Fruit fly (Drosophila melanogaster) whole organism, embryonic: Measurements from ENCODE around the gene CG6149.

Experiments
- Blimp-1 ChIP-seq: fragments of 200-800 bp; sonication (Bioruptor generic); optimal IDR thresholded peaks from 3 replicates; lab custom pipeline; 2018; ENCODE audit warnings: missing biosample characterization, missing genetic modification characterization, mild to moderate bottlenecking, moderate library complexity, missing genetic modification reagents
- CG11247 ChIP-seq: fragments of 200-800 bp; sonication (Bioruptor generic); IDR thresholded peaks from 2 replicates; pipeline ENCODE4 v1.3.6; 2022; ENCODE audit warnings: missing biosample characterization, missing genetic modification characterization
- CG11398 ChIP-seq: fragments of 200-800 bp; sonication (Bioruptor generic); optimal IDR thresholded peaks from 2 replicates; lab custom pipeline; 2016; ENCODE audit warnings: missing biosample characterization, missing genetic modification characterization
- CG1233 ChIP-seq: fragments of 200-800 bp; sonication (Bioruptor generic); optimal IDR thresholded peaks from 4 replicates; lab custom pipeline; 2018; ENCODE audit warnings: missing biosample characterization, mild to moderate bottlenecking, missing genetic modification characterization
- CG13287 ChIP-seq: fragments of 200-800 bp; sonication (Bioruptor generic); IDR thresholded peaks from 2 replicates; pipeline ENCODE4 v1.3.6; 2022; ENCODE audit warnings: missing biosample characterization, missing genetic modification characterization; ENCODE audit not compliant: partially characterized antibody
- CG14965 ChIP-seq: fragments of 200-800 bp; sonication (Bioruptor generic); optimal IDR thresholded peaks from 2 replicates; lab custom pipeline; 2016; ENCODE audit warnings: missing biosample characterization, missing genetic modification characterization, borderline replicate concordance
- CG17328 ChIP-seq: fragments of 200-800 bp; sonication (Bioruptor generic); IDR thresholded peaks from 2 replicates; pipeline ENCODE4 v1.3.6; 2022; ENCODE audit warnings: missing biosample characterization, missing genetic modification characterization
- CG17829 ChIP-seq: fragments of 200-800 bp; optimal IDR thresholded peaks from 2 replicates; lab custom pipeline; 2019; ENCODE audit warnings: missing biosample characterization, mild to moderate bottlenecking, missing genetic modification characterization, moderate library complexity
- CG18262 ChIP-seq: fragments of 200-800 bp; optimal IDR thresholded peaks from 3 replicates; lab custom pipeline; 2019; ENCODE audit warnings: missing biosample characterization, mild to moderate bottlenecking, missing genetic modification characterization, moderate library complexity
- CG18764 ChIP-seq: fragments of 200-800 bp; sonication (Bioruptor generic); optimal IDR thresholded peaks from 3 replicates; lab custom pipeline; 2016; ENCODE audit warnings: missing biosample characterization, missing genetic modification characterization
- CG2712 ChIP-seq: fragments of 200-800 bp; optimal IDR thresholded peaks from 3 replicates; lab custom pipeline; 2019; ENCODE audit warnings: missing biosample characterization, mild to moderate bottlenecking, missing genetic modification characterization, moderate library complexity
- CG2875 ChIP-seq: fragments of 200-800 bp; sonication (Bioruptor generic); optimal IDR thresholded peaks from 2 replicates; lab custom pipeline; 2017; ENCODE audit warnings: missing biosample characterization, mild to moderate bottlenecking, missing genetic modification characterization, missing genetic modification reagents
- CG30403 ChIP-seq: fragments of 200-800 bp; sonication (Bioruptor generic); optimal IDR thresholded peaks from 3 replicates; lab custom pipeline; 2016; ENCODE audit warnings: missing biosample characterization, missing genetic modification characterization
- CG31441 ChIP-seq: fragments of 200-800 bp; sonication (Bioruptor generic); IDR thresholded peaks from 2 replicates; pipeline ENCODE4 v1.3.6; 2022; ENCODE audit warnings: missing biosample characterization, missing genetic modification characterization
- CG42726 ChIP-seq: fragments of 200-800 bp; sonication (Bioruptor generic); IDR thresholded peaks from 2 replicates; pipeline ENCODE4 v1.3.6; 2022; ENCODE audit warnings: missing biosample characterization, missing genetic modification characterization; ENCODE audit not compliant: partially characterized antibody
- CG4282 ChIP-seq: fragments of 200-800 bp; sonication (Bioruptor generic); optimal IDR thresholded peaks from 2 replicates; lab custom pipeline; 2016; ENCODE audit warnings: missing biosample characterization, missing genetic modification characterization
- CG4360 ChIP-seq: fragments of 200-800 bp; sonication (Bioruptor generic); IDR thresholded peaks from 2 replicates; pipeline ENCODE4 v1.3.6; 2022; ENCODE audit warnings: missing biosample characterization, missing genetic modification characterization
- CG4424 ChIP-seq: fragments of 200-800 bp; sonication (Bioruptor generic); optimal IDR thresholded peaks from 3 replicates; lab custom pipeline; 2016; ENCODE audit warnings: missing biosample characterization, missing genetic modification characterization
- CG5180 ChIP-seq: fragments of 200-800 bp; sonication (Bioruptor generic); optimal IDR thresholded peaks from 3 replicates; lab custom pipeline; 2017; ENCODE audit warnings: missing biosample characterization, missing genetic modification characterization, mild to moderate bottlenecking, moderate library complexity, missing genetic modification reagents
- CG5953 ChIP-seq: fragments of 200-800 bp; sonication (Bioruptor generic); IDR thresholded peaks from 2 replicates; pipeline ENCODE4 v1.3.6; 2022; ENCODE audit warnings: missing biosample characterization, missing genetic modification characterization
- CG6175 ChIP-seq: fragments of 200-800 bp; sonication (Bioruptor generic); IDR thresholded peaks from 3 replicates; pipeline ENCODE4 v1.3.6; 2022; ENCODE audit warnings: missing biosample characterization, missing genetic modification characterization
- CG7556 ChIP-seq: fragments of 200-800 bp; sonication (Bioruptor generic); optimal IDR thresholded peaks from 2 replicates; lab custom pipeline; 2017; ENCODE audit warnings: missing biosample characterization, mild to moderate bottlenecking, missing genetic modification characterization
- CG7928 ChIP-seq: fragments of 200-800 bp; sonication (Bioruptor generic); optimal IDR thresholded peaks from 2 replicates; lab custom pipeline; 2017; ENCODE audit warnings: missing biosample characterization, mild to moderate bottlenecking, missing genetic modification characterization
- CG7987 ChIP-seq: fragments of 200-800 bp; sonication (Bioruptor generic); optimal IDR thresholded peaks from 2 replicates; lab custom pipeline; 2018; ENCODE audit warnings: missing biosample characterization, mild to moderate bottlenecking, missing genetic modification characterization, moderate library complexity
- CG8944 ChIP-seq: fragments of 200-800 bp; sonication (Bioruptor generic); optimal IDR thresholded peaks from 3 replicates; lab custom pipeline; 2016; ENCODE audit warnings: missing biosample characterization, missing genetic modification characterization
- CG9727 ChIP-seq: fragments of 200-800 bp; sonication (Bioruptor generic); optimal IDR thresholded peaks from 3 replicates; lab custom pipeline; 2017; ENCODE audit warnings: missing biosample characterization, mild to moderate bottlenecking, missing genetic modification characterization
- CG9817 ChIP-seq: fragments of 200-800 bp; sonication (Bioruptor generic); optimal IDR thresholded peaks from 2 replicates; lab custom pipeline; 2018; ENCODE audit warnings: missing biosample characterization, mild to moderate bottlenecking, missing genetic modification characterization, moderate library complexity
- CoRest ChIP-seq: fragments of 200-800 bp; sonication (Bioruptor generic); optimal IDR thresholded peaks from 3 replicates; lab custom pipeline; 2018; ENCODE audit warnings: missing biosample characterization, mild to moderate bottlenecking, missing genetic modification characterization, moderate library complexity
- D19A ChIP-seq: fragments of 200-800 bp; optimal IDR thresholded peaks from 3 replicates; lab custom pipeline; 2019; ENCODE audit warnings: missing biosample characterization, mild to moderate bottlenecking, missing genetic modification characterization, moderate library complexity
- Deaf1 ChIP-seq: fragments of 200-800 bp; optimal IDR thresholded peaks from 3 replicates; lab custom pipeline; 2019; ENCODE audit warnings: missing biosample characterization, mild to moderate bottlenecking, missing genetic modification characterization, moderate library complexity
- Med ChIP-seq: fragments of 200-800 bp; sonication (Bioruptor generic); peaks from one replicate; lab custom pipeline; 2016; ENCODE audit warnings: missing biosample characterization, missing genetic modification characterization, mild to moderate bottlenecking, inconsistent platforms, moderate library complexity
- PHDP ChIP-seq: fragments of 200-800 bp; sonication (Bioruptor generic); optimal IDR thresholded peaks from 3 replicates; lab custom pipeline; 2018; ENCODE audit warnings: missing biosample characterization, mild to moderate bottlenecking, missing genetic modification characterization, moderate library complexity
- Sox102F ChIP-seq: fragments of 200-800 bp; sonication (Bioruptor generic); optimal IDR thresholded peaks from 2 replicates; lab custom pipeline; 2018; ENCODE audit warnings: missing biosample characterization, mild to moderate bottlenecking, missing genetic modification characterization, moderate library complexity
- Xrp1 ChIP-seq: fragments of 200-800 bp; sonication (Bioruptor generic); IDR thresholded peaks from 2 replicates; pipeline ENCODE4 v1.3.6; 2022; ENCODE audit warnings: missing biosample characterization, missing genetic modification characterization
- abd-A ChIP-seq: fragments of 200-800 bp; sonication (Bioruptor generic); optimal IDR thresholded peaks from 3 replicates; lab custom pipeline; 2019; ENCODE audit warnings: missing biosample characterization, mild to moderate bottlenecking, missing genetic modification characterization, moderate library complexity
- cad ChIP-seq: fragments of >200 bp; optimal IDR thresholded peaks from 2 replicates; lab custom pipeline; 2017; ENCODE audit warnings: missing biosample characterization, missing genetic modification characterization
- cg ChIP-seq: fragments of 200-800 bp; sonication (Bioruptor generic); optimal IDR thresholded peaks from 3 replicates; lab custom pipeline; 2019; ENCODE audit warnings: missing biosample characterization, mild to moderate bottlenecking, missing genetic modification characterization, moderate library complexity
- chinmo ChIP-seq: fragments of 200-800 bp; sonication (Bioruptor generic); IDR thresholded peaks from 4 replicates; pipeline ENCODE4 v1.3.6; 2022; ENCODE audit warnings: missing biosample characterization, missing genetic modification characterization; ENCODE audit not compliant: partially characterized antibody
- chm ChIP-seq: fragments of 200-800 bp; sonication (Bioruptor generic); IDR thresholded peaks from 2 replicates; pipeline ENCODE4 v1.3.6; 2022; ENCODE audit warnings: missing biosample characterization, missing genetic modification characterization
- corto ChIP-seq: fragments of 200-800 bp; sonication (Bioruptor generic); optimal IDR thresholded peaks from 2 replicates; lab custom pipeline; 2016; ENCODE audit warnings: missing biosample characterization, mild to moderate bottlenecking, missing genetic modification characterization, moderate library complexity
- danr ChIP-seq: fragments of 200-800 bp; sonication (Bioruptor generic); IDR thresholded peaks from 2 replicates; pipeline ENCODE4 v1.3.6; 2022; ENCODE audit warnings: missing biosample characterization, missing genetic modification characterization
- gem ChIP-seq: fragments of 200-800 bp; sonication (Bioruptor generic); optimal IDR thresholded peaks from 2 replicates; lab custom pipeline; 2019; ENCODE audit warnings: missing biosample characterization, mild to moderate bottlenecking, missing genetic modification characterization, moderate library complexity
- kni ChIP-seq: fragments of 200-800 bp; sonication (Bioruptor generic); optimal IDR thresholded peaks from 3 replicates; lab custom pipeline; 2017; ENCODE audit warnings: mild to moderate bottlenecking, missing biosample characterization, missing genetic modification reagents, missing genetic modification characterization
- nerfin-1 ChIP-seq: fragments of 200-800 bp; sonication (Bioruptor generic); optimal IDR thresholded peaks from 3 replicates; lab custom pipeline; 2019; ENCODE audit warnings: missing biosample characterization, mild to moderate bottlenecking, missing genetic modification characterization, moderate library complexity
- prd ChIP-seq, 3 experiments: fragments of >200 bp in 2 of 3; fragments of 200-800 bp in 1 of 3; sonication (Bioruptor generic) in 1 of 3; optimal IDR thresholded peaks in 2 of 3; IDR thresholded peaks in 1 of 3; 2 replicates in 2 of 3; 3 replicates in 1 of 3; pipeline versions ENCODE4 v1.3.6 to Lab custom; 2017 to 2022; ENCODE audit warnings: missing biosample characterization in 1 of 3, missing genetic modification characterization in 1 of 3
- psq ChIP-seq: fragments of 200-800 bp; sonication (Bioruptor generic); optimal IDR thresholded peaks from 2 replicates; lab custom pipeline; 2017; ENCODE audit warnings: missing biosample characterization, missing genetic modification characterization
- pzg ChIP-seq: fragments of 200-800 bp; sonication (Bioruptor generic); optimal IDR thresholded peaks from 3 replicates; lab custom pipeline; 2018; ENCODE audit warnings: missing biosample characterization, mild to moderate bottlenecking, missing genetic modification characterization, moderate library complexity
- sim ChIP-seq: fragments of 200-800 bp; sonication (Bioruptor generic); IDR thresholded peaks from 2 replicates; pipeline ENCODE4 v1.3.6; 2022; ENCODE audit warnings: missing biosample characterization, missing genetic modification characterization
- trem ChIP-seq: fragments of 200-800 bp; optimal IDR thresholded peaks from 3 replicates; lab custom pipeline; 2019; ENCODE audit warnings: missing biosample characterization, mild to moderate bottlenecking, missing genetic modification characterization, moderate library complexity
- z ChIP-seq: fragments of 200-800 bp; sonication (Bioruptor generic); IDR thresholded peaks from 3 replicates; pipeline ENCODE4 v1.3.6; 2022; ENCODE audit warnings: missing biosample characterization, missing genetic modification characterization

Gene CG6149

DNA sequence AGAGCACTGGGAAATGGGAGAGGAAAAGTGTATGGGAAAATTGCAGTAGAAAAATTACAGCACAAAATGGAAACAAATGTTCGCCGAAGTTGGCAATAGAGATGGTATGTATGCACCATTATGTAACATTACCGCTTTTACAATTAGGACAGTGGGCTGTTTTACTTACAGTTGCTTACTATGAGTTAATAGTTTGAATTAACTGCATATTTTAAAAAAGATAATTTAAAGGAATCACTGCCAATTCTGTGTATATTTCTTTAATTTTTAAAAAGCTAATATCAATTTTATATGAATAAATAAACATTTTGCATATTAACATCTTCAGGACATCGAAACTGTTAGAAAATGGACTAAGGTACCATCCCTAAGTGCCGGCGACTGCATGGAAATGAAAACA, 21.6 kb downstream of the CG6149 start (continued):
- TF ChIP-seq CG31441 (peak; percentile 24; the same call in 1 of the 2 replicates), CG8944 (GFP tag; lab: Kevin White, UChicago) (no peak), CG2712 (tag; lab: Kevin White, UChicago) (peak; percentile 67), CG42726 (GFP tag; lab: Robert Waterston, UW) (no peak), CG2875 (GFP tag; lab: Kevin White, UChicago) (peak; percentile 20), CG5180 (GFP tag; lab: Kevin White, UChicago) (no peak), CG30403 (GFP tag; lab: Kevin White, UChicago) (no peak), D19A (tag; lab: Kevin White, UChicago) (no peak), pzg (GFP tag; lab: Kevin White, UChicago) (no peak), psq (no peak), CG7556 (peak; percentile 12), abd-A (no peak), CG9727 (GFP tag; lab: Kevin White, UChicago) (peak; percentile 27), cad (GFP tag; lab: Kevin White, UChicago) (no peak), CG17328 (GFP tag; lab: Robert Waterston, UW) (no peak), Med (GFP tag; lab: Kevin White, UChicago) (peak; percentile 28), CG14965 (no peak), CoRest (tag; lab: Kevin White, UChicago) (no peak), CG1233 (no peak), CG11398 (GFP tag; lab: Kevin White, UChicago) (no peak), CG11247 (GFP tag; lab: Robert Waterston, UW) (no peak), z (GFP tag; lab: Robert Waterston, UW) (no peak), gem (tag; lab: Kevin White, UChicago) (peak; percentile 48), CG5953 (GFP tag; lab: Robert Waterston, UW) (no peak), Xrp1 (GFP tag; lab: Robert Waterston, UW) (peak; percentile 47; the same call in 1 of the 2 replicates), danr (GFP tag; lab: Robert Waterston, UW) (no peak), Blimp-1 (peak; percentile 6), CG18764 (no peak), cg (GFP tag; lab: Kevin White, UChicago) (no peak), CG18262 (peak; percentile 49), CG13287 (GFP tag; lab: Robert Waterston, UW) (no peak), trem (tag; lab: Kevin White, UChicago) (peak; percentile 14), CG17829 (peak; percentile 45), CG6175 (GFP tag; lab: Robert Waterston, UW) (no peak), CG7987 (no peak), chinmo (no peak), Sox102F (GFP tag; lab: Kevin White, UChicago) (no peak), CG9817 (tag; lab: Kevin White, UChicago) (no peak), nerfin-1 (tag; lab: Kevin White, UChicago) (peak; percentile 30), corto (no peak), CG4424 (GFP tag; lab: Kevin White, UChicago) (no peak), CG7928 (GFP tag; lab: Kevin White, UChicago) (no peak), CG4282 (no peak), kni (no peak), prd (optimal IDR thresholded peaks at IDR 0.05; lab: Kevin White, UChicago) (no peak), prd (GFP tag; IDR thresholded peaks at IDR 0.05; lab: Robert Waterston, UW) (no peak), PHDP (tag; lab: Kevin White, UChicago) (no peak), Deaf1 (no peak), sim (GFP tag; lab: Robert Waterston, UW) (no peak), chm (GFP tag; lab: Robert Waterston, UW) (no peak), CG4360 (no peak)
